Worm (Caenorhabditis elegans) whole organism, midembryonic: ENCODE results near the gene F54B11.8.

Experiments used
- T22C8.4 ChIP-seq: fragments of 200-800 bp; sonication (Bioruptor generic); IDR thresholded peaks from 2 replicates; pipeline ENCODE4 v1.3.6; 2022; ENCODE audit warnings: missing genetic modification characterization, missing compliant biosample characterization
- cog-1 ChIP-seq: sonication (generic microtip); optimal IDR thresholded peaks from 2 replicates; lab custom pipeline; 2016; ENCODE audit warnings: missing genetic modification characterization, missing compliant biosample characterization
- flt-1 ChIP-seq: fragments of 200-800 bp; sonication (Bioruptor generic); IDR thresholded peaks from 2 replicates; pipeline ENCODE4 v1.3.6; 2022; ENCODE audit warnings: missing genetic modification characterization, missing compliant biosample characterization
- klf-2 ChIP-seq: fragments of 200-800 bp; sonication (Bioruptor generic); conservative IDR thresholded peaks from 2 replicates; pipeline ENCODE4 v1.3.6; 2022; ENCODE audit warnings: missing genetic modification reagents, missing genetic modification characterization, missing compliant biosample characterization
- med-1 ChIP-seq: sonication (generic microtip); optimal IDR thresholded peaks from 2 replicates; lab custom pipeline; 2017; ENCODE audit warnings: missing genetic modification characterization, mild to moderate bottlenecking, missing compliant biosample characterization, antibody characterized with exemption, missing genetic modification reagents; ENCODE audit not compliant: insufficient read depth
- ref-1 ChIP-seq: fragments of 200-800 bp; sonication (Bioruptor generic); conservative IDR thresholded peaks from 2 replicates; pipeline ENCODE4 v1.3.6; 2022; ENCODE audit warnings: missing genetic modification reagents, missing genetic modification characterization, missing compliant biosample characterization
- tab-1 ChIP-seq: fragments of 200-800 bp; sonication (Bioruptor generic); IDR thresholded peaks from 2 replicates; pipeline ENCODE4 v1.3.6; 2022; ENCODE audit warnings: missing genetic modification characterization, missing compliant biosample characterization
- ztf-23 ChIP-seq: fragments of 200-800 bp; sonication (Bioruptor generic); IDR thresholded peaks from 2 replicates; pipeline ENCODE4 v1.3.6; 2022; ENCODE audit warnings: missing genetic modification reagents, missing genetic modification characterization, missing compliant biosample characterization
- ztf-29 ChIP-seq: fragments of 200-800 bp; sonication (Bioruptor generic); IDR thresholded peaks from 2 replicates; pipeline ENCODE4 v1.3.6; 2022; ENCODE audit warnings: missing genetic modification reagents, missing genetic modification characterization, missing compliant biosample characterization

The F54B11.8 gene

DNA sequence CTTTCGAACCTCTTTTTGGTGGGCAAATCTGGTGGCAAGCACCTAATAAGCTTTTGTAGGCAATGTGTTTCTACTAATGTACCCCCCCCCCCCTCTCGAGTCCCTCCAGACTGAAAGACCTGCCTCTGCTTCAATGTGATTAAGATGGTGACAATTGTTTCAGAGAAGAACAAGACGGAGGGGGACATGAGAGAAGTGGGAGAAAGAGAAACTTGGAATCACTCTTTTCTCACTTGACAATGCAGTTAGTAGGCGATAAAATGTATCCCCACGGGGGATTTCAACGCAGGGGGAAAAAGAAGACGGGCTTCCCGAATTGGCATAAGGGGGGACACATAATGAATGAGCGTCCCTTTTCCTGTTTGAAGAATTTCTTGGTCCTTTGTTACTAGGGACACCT, 28.5 kb upstream of the F54B11.8 start:
- TF ChIP-seq ztf-29 (no peak), klf-2 (GFP tag; lab: Robert Waterston, UW) (no peak), flt-1 (GFP tag; lab: Robert Waterston, UW) (no peak), T22C8.4 (GFP tag; lab: Robert Waterston, UW) (no peak), med-1 (GFP tag; lab: Kevin White, UChicago) (no peak), ref-1 (GFP tag; lab: Robert Waterston, UW) (no peak), cog-1 (tag; lab: Kevin White, UChicago) (no peak), ztf-23 (GFP tag; lab: Robert Waterston, UW) (no peak), tab-1 (GFP tag; lab: Robert Waterston, UW) (no peak)

DNA sequence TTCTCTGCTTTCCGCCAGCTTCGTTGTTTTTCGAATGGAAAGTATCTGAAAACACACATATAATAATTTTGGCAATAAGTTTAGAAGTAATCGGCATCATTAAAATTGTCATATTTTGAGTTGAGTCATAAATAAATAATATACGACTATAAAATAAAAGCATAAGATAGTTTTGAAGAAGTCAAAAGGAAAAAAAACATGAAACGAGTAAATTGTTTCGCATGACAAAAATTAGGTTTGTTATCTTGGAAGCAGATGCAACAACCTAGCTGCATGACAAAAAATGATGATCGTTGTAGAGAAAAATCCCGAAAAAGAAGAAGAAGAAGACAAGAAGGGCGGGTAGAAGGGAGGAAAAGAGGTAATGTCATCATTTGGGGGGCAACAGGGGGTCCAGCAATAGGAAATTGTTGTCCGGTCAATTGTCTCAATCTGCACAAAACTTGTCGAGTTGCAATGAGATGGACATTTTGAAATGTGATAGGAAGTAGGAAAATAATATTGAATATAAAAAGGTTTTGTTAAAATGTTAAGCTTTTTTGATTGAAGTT, 27.5 kb upstream of the F54B11.8 start, which contains the start of gene nlg-1:
nlg-1 (minus strand) TSS at position 51 of the 551 bp plus-strand sequence.
- no peak for TF ChIP-seq ztf-29
- TF ChIP-seq klf-2 (GFP tag; lab: Robert Waterston, UW): no peak
- no peak for TF ChIP-seq tab-1 (GFP tag; lab: Robert Waterston, UW)
- TF ChIP-seq ref-1 (GFP tag; lab: Robert Waterston, UW): no peak

DNA sequence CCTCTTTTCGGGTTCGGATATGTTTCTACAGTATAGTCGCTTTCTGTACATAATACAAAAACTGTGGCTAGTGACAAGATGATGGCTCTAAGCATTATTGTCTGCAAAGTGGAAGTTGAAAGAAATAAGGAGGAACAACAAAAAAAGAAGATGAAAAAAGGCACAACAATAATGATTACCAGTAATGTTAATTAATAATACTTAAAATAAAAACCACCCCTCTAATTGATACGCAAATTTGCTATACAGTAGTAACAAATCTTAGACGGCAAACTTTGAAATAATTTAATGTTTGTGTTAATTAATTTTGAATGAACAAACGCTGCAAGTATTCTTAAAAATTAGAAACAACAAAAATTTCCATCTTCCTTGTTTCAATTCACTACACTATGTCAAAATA, 17.9 kb upstream of the F54B11.8 start, which contains the start of gene Y12A6A.1:
Y12A6A.1 (minus strand) TSS at position 101 of the 400 bp plus-strand sequence.
- TF ChIP-seq ztf-23 (GFP tag; lab: Robert Waterston, UW) (no peak), T22C8.4 (GFP tag; lab: Robert Waterston, UW) (no peak), tab-1 (GFP tag; lab: Robert Waterston, UW) (no peak), ztf-29 (no peak), med-1 (GFP tag; lab: Kevin White, UChicago) (no peak), cog-1 (tag; lab: Kevin White, UChicago) (no peak), ref-1 (GFP tag; lab: Robert Waterston, UW) (no peak), klf-2 (GFP tag; lab: Robert Waterston, UW) (no peak), flt-1 (GFP tag; lab: Robert Waterston, UW) (no peak)

ce11 chrX:13618574-13618973, 14.8 kb upstream of the F54B11.8 start, which contains the start of gene nlp-53:
Gene nlp-53, plus strand, starts transcription at chrX:13618874.
- no peak for TF ChIP-seq med-1 (GFP tag; lab: Kevin White, UChicago)
- TF ChIP-seq ref-1 (GFP tag; lab: Robert Waterston, UW): no peak
- TF ChIP-seq T22C8.4 (GFP tag; lab: Robert Waterston, UW): no peak
- no peak for TF ChIP-seq ztf-29
- no peak for TF ChIP-seq tab-1 (GFP tag; lab: Robert Waterston, UW)
- no peak for TF ChIP-seq ztf-23 (GFP tag; lab: Robert Waterston, UW)
- TF ChIP-seq cog-1 (tag; lab: Kevin White, UChicago): no peak
- TF ChIP-seq klf-2 (GFP tag; lab: Robert Waterston, UW): no peak
- no peak for TF ChIP-seq flt-1 (GFP tag; lab: Robert Waterston, UW)

DNA sequence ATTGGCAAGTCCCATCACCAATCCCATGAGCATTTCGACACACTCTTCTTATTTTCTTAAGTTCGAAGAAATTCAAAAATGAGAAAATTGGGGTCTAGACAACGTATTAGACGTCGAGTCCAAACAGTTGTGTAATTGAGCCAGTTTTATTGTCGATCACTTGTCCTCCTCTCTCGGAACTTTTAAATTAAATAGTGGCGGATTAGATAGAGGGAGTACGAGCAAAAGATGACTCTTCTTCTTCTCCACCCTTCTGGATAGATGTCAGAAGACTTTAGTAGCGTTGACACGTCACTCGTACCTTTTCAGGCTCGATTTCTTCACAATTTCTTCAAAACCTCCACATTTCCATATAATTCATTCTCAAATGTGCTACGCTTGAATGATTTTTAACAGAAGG, 11.5 kb upstream of the F54B11.8 start:
- no peak for TF ChIP-seq ztf-29
- no peak for TF ChIP-seq tab-1 (GFP tag; lab: Robert Waterston, UW)
- TF ChIP-seq T22C8.4 (GFP tag; lab: Robert Waterston, UW): no peak

- TF ChIP-seq T22C8.4 (GFP tag; lab: Robert Waterston, UW) (no peak), tab-1 (GFP tag; lab: Robert Waterston, UW) (no peak), klf-2 (GFP tag; lab: Robert Waterston, UW) (no peak), ztf-29 (no peak), ztf-23 (GFP tag; lab: Robert Waterston, UW) (no peak), cog-1 (tag; lab: Kevin White, UChicago) (no peak), ref-1 (GFP tag; lab: Robert Waterston, UW) (no peak), flt-1 (GFP tag; lab: Robert Waterston, UW) (no peak), med-1 (GFP tag; lab: Kevin White, UChicago) (no peak)
Measured at ce11 chrX:13610040-13610439, 6.3 kb upstream of the F54B11.8 start.

ce11 chrX:13605854-13606253, 2.1 kb upstream of the F54B11.8 start:
- TF ChIP-seq tab-1 (GFP tag; lab: Robert Waterston, UW): no peak

DNA sequence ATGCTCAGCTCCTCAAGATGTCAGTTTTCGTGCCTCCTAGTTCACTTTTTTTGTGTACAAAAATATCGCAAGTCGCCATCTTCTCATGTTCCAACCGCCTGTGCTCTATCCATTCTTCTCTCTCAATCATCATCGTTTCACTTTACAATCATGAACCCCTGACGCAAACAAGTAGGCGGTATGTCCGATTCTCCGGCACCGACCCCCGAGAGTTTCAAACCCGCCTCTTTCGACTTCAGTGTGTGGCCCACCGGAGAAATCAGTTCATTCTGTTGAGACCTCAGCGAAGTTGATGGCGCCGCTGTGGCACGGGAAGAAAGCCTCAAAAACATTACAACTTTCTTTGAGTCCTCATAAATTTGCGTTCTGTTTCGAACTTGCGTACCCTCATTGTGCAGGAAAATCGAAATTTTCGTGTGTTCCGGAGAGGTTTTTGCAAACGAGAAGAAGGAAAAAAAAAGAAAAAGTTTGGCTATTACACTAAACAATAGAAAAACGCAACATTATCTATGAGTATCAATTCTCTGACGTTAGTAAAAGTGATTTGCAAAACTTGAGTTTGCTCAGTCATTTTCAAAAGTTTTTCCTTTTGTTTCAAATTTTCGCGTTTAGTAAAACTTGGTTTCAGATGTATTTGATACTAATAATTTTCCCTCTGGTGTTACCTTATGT, 1.4 kb upstream of the F54B11.8 start, which contains the start of gene F54B11.9:
F54B11.9 (plus strand) TSS at position 622 of the 672 bp plus-strand sequence.
- TF ChIP-seq med-1 (GFP tag; lab: Kevin White, UChicago) (no peak), ref-1 (GFP tag; lab: Robert Waterston, UW) (no peak), ztf-29 (no peak), flt-1 (GFP tag; lab: Robert Waterston, UW) (no peak), cog-1 (tag; lab: Kevin White, UChicago) (no peak)

DNA sequence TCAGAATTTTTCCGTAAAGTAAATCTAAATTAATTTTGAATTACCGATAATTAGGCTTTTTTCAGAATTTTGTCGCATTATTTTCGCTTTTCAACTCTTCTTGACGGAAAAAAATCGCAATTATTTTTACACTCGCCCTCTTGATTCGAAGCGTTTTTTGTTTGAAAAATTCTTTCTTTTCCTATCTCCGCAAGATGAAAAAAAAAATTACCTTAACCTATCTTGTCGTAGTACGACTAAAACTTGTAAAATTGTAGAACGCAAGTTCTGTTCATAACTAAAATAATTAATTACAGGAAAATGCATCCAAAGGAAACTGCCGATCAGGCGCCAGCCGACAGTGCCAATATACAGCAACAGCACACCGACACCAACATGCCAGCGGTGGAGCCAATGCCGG, 3.6 kb downstream of the F54B11.8 start, which contains the start of gene F54B11.7:
F54B11.7 (plus strand) TSS at position 301 of the 400 bp plus-strand sequence.
- TF ChIP-seq ref-1 (GFP tag; lab: Robert Waterston, UW) (no peak), tab-1 (GFP tag; lab: Robert Waterston, UW) (no peak), ztf-23 (GFP tag; lab: Robert Waterston, UW) (no peak)

ce11 chrX:13598021-13598499, 5.7 kb downstream of the F54B11.8 start, which contains the start of gene bra-1:
Gene bra-1, plus strand, starts transcription at chrX:13598449.
- TF ChIP-seq cog-1 (tag; lab: Kevin White, UChicago) (peak; percentile 19), klf-2 (GFP tag; lab: Robert Waterston, UW) (no peak), flt-1 (GFP tag; lab: Robert Waterston, UW) (peak; percentile 63), ztf-23 (GFP tag; lab: Robert Waterston, UW) (peak; percentile 53; the same call in 1 of the 2 replicates)
